Worm (Caenorhabditis elegans) whole organism, L1 larva: Measurements from ENCODE around the gene K11H3.5.

Experiments
- C04F5.9 ChIP-seq: sonication (generic microtip); optimal IDR thresholded peaks from 2 replicates; lab custom pipeline; 2016; ENCODE audit warnings: missing genetic modification characterization, missing compliant biosample characterization
- C16A3.4 ChIP-seq: fragments of 150-350 bp; optimal IDR thresholded peaks from 2 replicates; lab custom pipeline; 2014; ENCODE audit warnings: missing biosample characterization, missing genetic modification characterization
- C34B4.2 ChIP-seq: sonication (generic microtip); optimal IDR thresholded peaks from 2 replicates; lab custom pipeline; 2017; ENCODE audit warnings: mild to moderate bottlenecking, missing genetic modification characterization, missing compliant biosample characterization
- F16B12.6 ChIP-seq: fragments of 150-350 bp; optimal IDR thresholded peaks from 2 replicates; lab custom pipeline; 2014; ENCODE audit warnings: missing biosample characterization, missing genetic modification characterization
- Y116A8C.19 ChIP-seq: sonication (generic microtip); optimal IDR thresholded peaks from 2 replicates; lab custom pipeline; 2016; ENCODE audit warnings: missing compliant biosample characterization, missing genetic modification characterization, borderline replicate concordance
- alr-1 ChIP-seq: fragments of 200-800 bp; sonication (Bioruptor generic); optimal IDR thresholded peaks from 2 replicates; lab custom pipeline; 2018; ENCODE audit warnings: borderline replicate concordance, mild to moderate bottlenecking, missing genetic modification characterization, missing compliant biosample characterization
- aly-2 ChIP-seq: fragments of 150-350 bp; optimal IDR thresholded peaks from 2 replicates; lab custom pipeline; 2014; ENCODE audit warnings: missing biosample characterization, missing genetic modification characterization
- ama-1 ChIP-seq: fragments of 150-350 bp; optimal IDR thresholded peaks from 2 replicates; lab custom pipeline; 2014
- ceh-88 ChIP-seq: fragments of 200-800 bp; sonication (Bioruptor generic); IDR thresholded peaks from 2 replicates; pipeline ENCODE4 v1.3.6; 2022; ENCODE audit warnings: missing genetic modification characterization, missing compliant biosample characterization
- ceh-90 ChIP-seq: sonication (generic microtip); optimal IDR thresholded peaks from 2 replicates; lab custom pipeline; 2016; ENCODE audit warnings: missing genetic modification characterization, missing compliant biosample characterization
- ces-1 ChIP-seq: fragments of 150-350 bp; optimal IDR thresholded peaks from 2 replicates; lab custom pipeline; 2014; ENCODE audit warnings: missing biosample characterization, missing genetic modification reagents, missing genetic modification characterization
- dsc-1 ChIP-seq: sonication (generic microtip); optimal IDR thresholded peaks from 2 replicates; lab custom pipeline; 2016; ENCODE audit warnings: mild to moderate bottlenecking, missing genetic modification characterization, missing compliant biosample characterization
- efl-3 ChIP-seq: fragments of 200-800 bp; sonication (Bioruptor generic); optimal IDR thresholded peaks from 2 replicates; lab custom pipeline; 2018; ENCODE audit warnings: mild to moderate bottlenecking, missing genetic modification characterization, missing compliant biosample characterization
- egl-13 ChIP-seq: sonication (generic microtip); optimal IDR thresholded peaks from 2 replicates; lab custom pipeline; 2016; ENCODE audit warnings: missing genotype, missing genetic modification reagents, missing genetic modification characterization, missing compliant biosample characterization
- elt-2 ChIP-seq: sonication (generic microtip); optimal IDR thresholded peaks from 2 replicates; lab custom pipeline; 2016; ENCODE audit warnings: missing genetic modification characterization, mild to moderate bottlenecking, inconsistent platforms, missing compliant biosample characterization, missing genetic modification reagents
- elt-3 ChIP-seq, 6 experiments: fragments of 150-350 bp in 1 of 6; sonication (generic microtip); optimal IDR thresholded peaks; 2 replicates each; lab custom pipeline; 2017 to 2018; ENCODE audit warnings: missing biosample characterization in 6 of 6, missing genetic modification characterization in 6 of 6, inconsistent platforms in 1 of 6
- ets-5 ChIP-seq: fragments of 200-800 bp; sonication (Bioruptor generic); IDR thresholded peaks from 2 replicates; pipeline ENCODE4 v1.3.6; 2022; ENCODE audit warnings: missing genetic modification characterization, missing compliant biosample characterization
- fkh-10 ChIP-seq: sonication (generic microtip); optimal IDR thresholded peaks from 2 replicates; lab custom pipeline; 2017; ENCODE audit warnings: missing biosample characterization, missing genetic modification reagents, missing genetic modification characterization
- fkh-8 ChIP-seq: sonication (generic microtip); optimal IDR thresholded peaks from 2 replicates; lab custom pipeline; 2016; ENCODE audit warnings: mild to moderate bottlenecking, missing genetic modification characterization, missing compliant biosample characterization
- grh-1 ChIP-seq: fragments of 200-800 bp; sonication (Bioruptor generic); IDR thresholded peaks from 2 replicates; pipeline ENCODE4 v1.3.6; 2022; ENCODE audit warnings: missing genetic modification reagents, missing genetic modification characterization, missing compliant biosample characterization
- hlh-17 ChIP-seq: fragments of 200-800 bp; sonication (Bioruptor generic); optimal IDR thresholded peaks from 2 replicates; lab custom pipeline; 2018; ENCODE audit warnings: missing genetic modification characterization, mild to moderate bottlenecking, missing compliant biosample characterization, moderate library complexity, borderline replicate concordance
- isw-1 ChIP-seq: fragments of 200-800 bp; sonication (Bioruptor generic); IDR thresholded peaks from 2 replicates; pipeline ENCODE4 v1.3.6; 2022; ENCODE audit warnings: missing genetic modification characterization, missing compliant biosample characterization
- lin-15B ChIP-seq: fragments of 150-350 bp; sonication (generic microtip); optimal IDR thresholded peaks from 3 replicates; lab custom pipeline; 2014; ENCODE audit warnings: missing biosample characterization, missing genetic modification characterization
- lin-35 ChIP-seq, 2 experiments: fragments of 150-350 bp; optimal IDR thresholded peaks; 2 replicates each; lab custom pipeline; 2014; ENCODE audit warnings: missing biosample characterization in 2 of 2, missing genetic modification characterization in 2 of 2, missing genetic modification reagents in 2 of 2
- lin-39 ChIP-seq: fragments of 150-350 bp; optimal IDR thresholded peaks from 2 replicates; lab custom pipeline; 2014; ENCODE audit warnings: missing biosample characterization, missing genetic modification reagents, missing genetic modification characterization
- lsy-2 ChIP-seq, 2 experiments: fragments of 150-350 bp; optimal IDR thresholded peaks; 2 replicates each; lab custom pipeline; 2014; ENCODE audit warnings: missing biosample characterization in 2 of 2, missing genetic modification characterization in 2 of 2
- nhr-71 ChIP-seq: sonication (generic microtip); optimal IDR thresholded peaks from 2 replicates; lab custom pipeline; 2016; ENCODE audit warnings: mild to moderate bottlenecking, missing genetic modification characterization, moderate library complexity, missing compliant biosample characterization
- nhr-76 ChIP-seq: sonication (generic microtip); optimal IDR thresholded peaks from 2 replicates; lab custom pipeline; 2017; ENCODE audit warnings: missing biosample characterization, missing genetic modification characterization
- nhr-77 ChIP-seq: fragments of 150-350 bp; optimal IDR thresholded peaks from 2 replicates; lab custom pipeline; 2014; ENCODE audit warnings: missing biosample characterization, missing genetic modification characterization
- nhr-84 ChIP-seq: sonication (generic microtip); optimal IDR thresholded peaks from 2 replicates; lab custom pipeline; 2017; ENCODE audit warnings: missing biosample characterization, missing genetic modification characterization
- nhr-85 ChIP-seq: sonication (generic microtip); peaks from one replicate; lab custom pipeline; 2016; ENCODE audit warnings: missing genetic modification characterization, inconsistent platforms, missing compliant biosample characterization
- nhr-90 ChIP-seq: sonication (generic microtip); optimal IDR thresholded peaks from 2 replicates; lab custom pipeline; 2016; ENCODE audit warnings: mild to moderate bottlenecking, missing genetic modification characterization, missing compliant biosample characterization; ENCODE audit not compliant: poor library complexity
- pag-3 ChIP-seq: sonication (generic microtip); optimal IDR thresholded peaks from 2 replicates; lab custom pipeline; 2017; ENCODE audit warnings: missing genetic modification characterization, mild to moderate bottlenecking, missing compliant biosample characterization, antibody characterized with exemption, borderline replicate concordance; ENCODE audit not compliant: insufficient read depth
- pqm-1 ChIP-seq: sonication (generic microtip); optimal IDR thresholded peaks from 3 replicates; lab custom pipeline; 2017; ENCODE audit warnings: missing biosample characterization, missing genetic modification characterization
- rnt-1 ChIP-seq: sonication (generic microtip); optimal IDR thresholded peaks from 2 replicates; lab custom pipeline; 2016; ENCODE audit warnings: mild to moderate bottlenecking, missing genetic modification characterization, moderate library complexity, missing compliant biosample characterization
- snpc-4 ChIP-seq: fragments of 150-350 bp; optimal IDR thresholded peaks from 2 replicates; lab custom pipeline; 2014; ENCODE audit warnings: missing biosample characterization, missing genetic modification characterization
- snu-23 ChIP-seq: sonication (generic microtip); optimal IDR thresholded peaks from 2 replicates; lab custom pipeline; 2016; ENCODE audit warnings: missing genetic modification characterization, missing compliant biosample characterization
- sptf-1 ChIP-seq: fragments of 150-350 bp; optimal IDR thresholded peaks from 2 replicates; lab custom pipeline; 2014; ENCODE audit warnings: missing biosample characterization, missing genetic modification characterization
- sup-37 ChIP-seq: fragments of 200-800 bp; sonication (Bioruptor generic); optimal IDR thresholded peaks from 2 replicates; lab custom pipeline; 2018; ENCODE audit warnings: mild to moderate bottlenecking, missing genetic modification characterization, missing compliant biosample characterization
- swsn-7 ChIP-seq: sonication (generic microtip); optimal IDR thresholded peaks from 2 replicates; lab custom pipeline; 2016; ENCODE audit warnings: missing genetic modification characterization, missing compliant biosample characterization
- tbx-2 ChIP-seq: sonication (generic microtip); optimal IDR thresholded peaks from 2 replicates; lab custom pipeline; 2016; ENCODE audit warnings: missing genetic modification characterization, missing compliant biosample characterization
- unc-130 ChIP-seq: fragments of 150-350 bp; optimal IDR thresholded peaks from 2 replicates; lab custom pipeline; 2017; ENCODE audit warnings: missing biosample characterization, missing genetic modification characterization, inconsistent platforms
- unc-30 ChIP-seq: sonication (generic microtip); optimal IDR thresholded peaks from 2 replicates; lab custom pipeline; 2017; ENCODE audit warnings: missing biosample characterization, missing genetic modification characterization
- unc-86 ChIP-seq: sonication (generic microtip); optimal IDR thresholded peaks from 2 replicates; lab custom pipeline; 2016; ENCODE audit warnings: missing genetic modification characterization, missing compliant biosample characterization
- vab-15 ChIP-seq: sonication (generic microtip); optimal IDR thresholded peaks from 2 replicates; lab custom pipeline; 2017; ENCODE audit warnings: missing genotype, mild to moderate bottlenecking, missing genetic modification characterization, missing compliant biosample characterization
- xbp-1 ChIP-seq: sonication (generic microtip); optimal IDR thresholded peaks from 2 replicates; lab custom pipeline; 2016; ENCODE audit warnings: missing genetic modification characterization, missing compliant biosample characterization
- ztf-11 ChIP-seq, 2 experiments: sonication (generic microtip); optimal IDR thresholded peaks; 2 replicates each; lab custom pipeline; 2016 to 2017; ENCODE audit warnings: missing genetic modification characterization in 2 of 2, missing biosample characterization in 1 of 2, missing compliant biosample characterization in 1 of 2
- ztf-4 ChIP-seq: fragments of 150-350 bp; optimal IDR thresholded peaks from 2 replicates; lab custom pipeline; 2014; ENCODE audit warnings: missing biosample characterization, missing genetic modification characterization

The K11H3.5 gene

ce11 chrIII:9817087-9817612 is 26.4 kb upstream of the K11H3.5 start, which contains the start of gene cnx-1 (continued):
- no peak for TF ChIP-seq fkh-10 (GFP tag; lab: Kevin White, UChicago)
- no peak for TF ChIP-seq sup-37 (GFP tag; lab: Kevin White, UChicago)
- TF ChIP-seq ets-5 (GFP tag; lab: Robert Waterston, UW): no peak
- TF ChIP-seq fkh-8 (tag; lab: Kevin White, UChicago): peak; percentile 36
- no peak for TF ChIP-seq vab-15 (tag; lab: Kevin White, UChicago)
- TF ChIP-seq elt-3 (tag; optimal IDR thresholded peaks at IDR 0.05; lab: Kevin White, UChicago): no peak
- TF ChIP-seq elt-2 (tag; lab: Kevin White, UChicago): no peak

DNA sequence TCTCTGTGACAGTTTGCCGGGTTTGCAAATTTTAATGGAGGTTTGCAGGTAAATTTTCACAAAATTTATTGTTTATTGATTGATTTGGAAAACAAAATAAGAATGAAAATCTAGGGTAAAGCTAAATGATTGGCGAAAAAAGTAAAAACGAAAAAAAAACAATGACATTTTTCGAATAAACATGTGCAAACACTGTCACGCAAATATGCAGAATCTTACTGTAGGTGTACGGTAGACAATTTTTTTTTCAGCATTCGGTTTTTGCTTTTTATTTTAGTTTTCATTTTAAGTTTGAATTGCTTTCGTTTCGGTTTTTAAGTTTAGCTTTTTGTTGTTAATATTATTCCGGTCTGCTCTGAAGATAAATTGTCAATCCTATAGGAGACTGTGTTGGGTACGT is 25.7 kb upstream of the K11H3.5 start:
- no peak for TF ChIP-seq snu-23 (GFP tag; lab: Kevin White, UChicago)
- TF ChIP-seq dsc-1 (tag; lab: Kevin White, UChicago): no peak
- TF ChIP-seq ceh-90 (tag; lab: Kevin White, UChicago): no peak
- no peak for TF ChIP-seq fkh-8 (tag; lab: Kevin White, UChicago)
- TF ChIP-seq egl-13 (tag; lab: Kevin White, UChicago): no peak
- TF ChIP-seq nhr-85: peak; percentile 27
- TF ChIP-seq F16B12.6 (tag; lab: Kevin White, UChicago): peak; percentile 2
- peak; percentile 43 to 70 for TF ChIP-seq lsy-2 (tag; optimal IDR thresholded peaks at IDR 0.05; lab: Kevin White, UChicago)
- no peak for TF ChIP-seq nhr-90 (tag; lab: Kevin White, UChicago)
- TF ChIP-seq lin-15B (tag; lab: Kevin White, UChicago): no peak
- no peak for TF ChIP-seq ceh-88
- TF ChIP-seq grh-1 (GFP tag; lab: Robert Waterston, UW): no peak
- TF ChIP-seq C34B4.2 (tag; lab: Kevin White, UChicago): no peak

DNA sequence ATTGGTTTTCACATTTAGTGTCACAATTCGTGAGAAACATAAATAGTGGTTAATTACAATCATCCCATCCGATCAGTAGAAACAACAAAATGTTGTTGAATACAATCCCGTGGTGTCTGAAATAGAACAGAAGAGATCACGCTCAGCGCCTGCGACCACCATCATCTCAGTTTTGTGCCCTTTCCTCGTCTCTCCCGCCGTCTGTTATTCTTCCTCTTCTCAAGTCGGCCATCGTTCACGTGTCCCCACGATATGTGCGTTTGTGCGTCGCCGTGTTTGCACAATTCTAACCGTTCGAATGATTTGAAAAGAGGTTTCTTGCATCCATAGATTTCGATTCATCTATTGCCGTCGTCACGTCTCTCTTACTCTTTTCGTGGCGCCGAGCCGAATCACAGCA is 24.8 kb upstream of the K11H3.5 start, which contains the start of gene panl-3:
Gene panl-3 (plus strand): TSS at position 294 of the 400 bp plus-strand sequence.
- TF ChIP-seq ztf-11 (tag; optimal IDR thresholded peaks at IDR 0.05; lab: Kevin White, UChicago) (no peak), C16A3.4 (peak; percentile 79), lin-35 (GFP tag; optimal IDR thresholded peaks at IDR 0.05; lab: Kevin White, UChicago) (peak; percentile 71 to 85), sptf-1 (tag; lab: Kevin White, UChicago) (no peak), aly-2 (tag; lab: Kevin White, UChicago) (no peak), hlh-17 (GFP tag; lab: Kevin White, UChicago) (no peak), C04F5.9 (tag; lab: Kevin White, UChicago) (no peak), nhr-84 (no peak), egl-13 (tag; lab: Kevin White, UChicago) (no peak), ets-5 (GFP tag; lab: Robert Waterston, UW) (no peak), pqm-1 (tag; lab: Kevin White, UChicago) (no peak), vab-15 (tag; lab: Kevin White, UChicago) (peak; percentile 65), nhr-77 (tag; lab: Kevin White, UChicago) (no peak), ama-1 (no peak), pag-3 (tag; lab: Kevin White, UChicago) (no peak), Y116A8C.19 (no peak), unc-130 (tag; lab: Kevin White, UChicago) (peak; percentile 94), sup-37 (GFP tag; lab: Kevin White, UChicago) (no peak), isw-1 (GFP tag; lab: Robert Waterston, UW) (no peak), nhr-71 (tag; lab: Kevin White, UChicago) (peak; percentile 81), rnt-1 (tag; lab: Kevin White, UChicago) (peak; percentile 82), ztf-4 (peak; percentile 51), swsn-7 (peak; percentile 70), lin-39 (tag; lab: Kevin White, UChicago) (no peak), snpc-4 (tag; lab: Kevin White, UChicago) (peak; percentile 18), grh-1 (GFP tag; lab: Robert Waterston, UW) (no peak), ces-1 (no peak), alr-1 (tag; lab: Kevin White, UChicago) (no peak), unc-30 (tag; lab: Kevin White, UChicago) (no peak), nhr-90 (tag; lab: Kevin White, UChicago) (peak; percentile 61), fkh-8 (tag; lab: Kevin White, UChicago) (peak; percentile 65), efl-3 (GFP tag; lab: Kevin White, UChicago) (no peak), xbp-1 (tag; lab: Kevin White, UChicago) (peak; percentile 69), tbx-2 (tag; lab: Kevin White, UChicago) (peak; percentile 86), unc-86 (tag; lab: Kevin White, UChicago) (peak; percentile 35), elt-3 (tag; optimal IDR thresholded peaks at IDR 0.05; lab: Kevin White, UChicago) (peak in 2 of 6 experiments; percentile 30 to 48), nhr-76 (no peak)
